Fruit fly (Drosophila melanogaster) whole organism, pupa: ENCODE results near the gene ogre.

Experiments
- CG10348 ChIP-seq: fragments of 200-800 bp; sonication (Bioruptor generic); IDR thresholded peaks from 2 replicates; pipeline ENCODE4 v1.3.6; 2022; ENCODE audit warnings: missing biosample characterization, missing genetic modification characterization
- CG12605 ChIP-seq: fragments of 200-800 bp; sonication (Bioruptor generic); IDR thresholded peaks from 2 replicates; pipeline ENCODE4 v1.3.6; 2022; ENCODE audit warnings: missing biosample characterization, missing genetic modification characterization
- CG13204 ChIP-seq: fragments of 200-800 bp; sonication (Bioruptor generic); optimal IDR thresholded peaks from 2 replicates; lab custom pipeline; 2018; ENCODE audit warnings: missing biosample characterization, mild to moderate bottlenecking, missing genetic modification characterization, moderate library complexity
- CG14655 ChIP-seq: fragments of 200-800 bp; sonication (Bioruptor generic); optimal IDR thresholded peaks from 3 replicates; lab custom pipeline; 2017; ENCODE audit warnings: mild to moderate bottlenecking, missing biosample characterization, missing genetic modification reagents, missing genetic modification characterization
- CG15710 ChIP-seq: fragments of 200-800 bp; sonication (Bioruptor generic); optimal IDR thresholded peaks from 2 replicates; lab custom pipeline; 2018; ENCODE audit warnings: missing biosample characterization, mild to moderate bottlenecking, missing genetic modification characterization, moderate library complexity
- CG17806 ChIP-seq: fragments of 200-800 bp; sonication (Bioruptor generic); optimal IDR thresholded peaks from 2 replicates; lab custom pipeline; 2018; ENCODE audit warnings: missing biosample characterization, mild to moderate bottlenecking, missing genetic modification characterization, moderate library complexity
- CG32121 ChIP-seq: fragments of 200-800 bp; sonication (Bioruptor generic); IDR thresholded peaks from 2 replicates; pipeline ENCODE4 v1.3.6; 2022; ENCODE audit warnings: missing biosample characterization, missing genetic modification characterization
- CG34367 ChIP-seq: fragments of 200-800 bp; sonication (Bioruptor generic); optimal IDR thresholded peaks from 2 replicates; lab custom pipeline; 2018; ENCODE audit warnings: missing biosample characterization, mild to moderate bottlenecking, missing genetic modification characterization
- CG4496 ChIP-seq: fragments of 200-800 bp; sonication (Bioruptor generic); IDR thresholded peaks from 3 replicates; pipeline ENCODE4 v1.3.6; 2022; ENCODE audit warnings: missing biosample characterization, missing genetic modification characterization
- CG8159 ChIP-seq: fragments of 200-800 bp; sonication (Bioruptor generic); optimal IDR thresholded peaks from 3 replicates; lab custom pipeline; 2018; ENCODE audit warnings: missing biosample characterization, mild to moderate bottlenecking, missing genetic modification characterization, moderate library complexity
- CG8301 ChIP-seq: fragments of 200-800 bp; sonication (Bioruptor generic); optimal IDR thresholded peaks from 2 replicates; lab custom pipeline; 2018; ENCODE audit warnings: missing biosample characterization, mild to moderate bottlenecking, missing genetic modification characterization
- CG9948 ChIP-seq: fragments of 200-800 bp; sonication (Bioruptor generic); optimal IDR thresholded peaks from 2 replicates; lab custom pipeline; 2018; ENCODE audit warnings: missing biosample characterization, mild to moderate bottlenecking, missing genetic modification characterization, moderate library complexity
- D1 ChIP-seq: fragments of 200-800 bp; sonication (Bioruptor generic); optimal IDR thresholded peaks from 2 replicates; lab custom pipeline; 2018; ENCODE audit warnings: missing biosample characterization, mild to moderate bottlenecking, missing genetic modification characterization, moderate library complexity
- EcR ChIP-seq: fragments of 200-800 bp; sonication (Bioruptor generic); optimal IDR thresholded peaks from 3 replicates; lab custom pipeline; 2019; ENCODE audit warnings: missing biosample characterization, missing genetic modification characterization, mild to moderate bottlenecking, moderate library complexity, missing genetic modification reagents
- Ets98B ChIP-seq: fragments of 200-800 bp; sonication (Bioruptor generic); IDR thresholded peaks from 2 replicates; pipeline ENCODE4 v1.3.6; 2022; ENCODE audit warnings: missing biosample characterization, missing genetic modification characterization
- Pif1A ChIP-seq: fragments of 200-800 bp; sonication (Bioruptor generic); optimal IDR thresholded peaks from 3 replicates; lab custom pipeline; 2016; ENCODE audit warnings: missing biosample characterization, missing genetic modification characterization
- Pif1B ChIP-seq: fragments of 200-800 bp; sonication (Bioruptor generic); optimal IDR thresholded peaks from 3 replicates; lab custom pipeline; 2016; ENCODE audit warnings: missing biosample characterization, missing genetic modification characterization
- Snoo ChIP-seq: fragments of 200-800 bp; sonication (Bioruptor generic); optimal IDR thresholded peaks from 3 replicates; lab custom pipeline; 2017; ENCODE audit warnings: missing biosample characterization, mild to moderate bottlenecking, missing genetic modification characterization, inconsistent platforms
- fd96Ca ChIP-seq: fragments of 200-800 bp; sonication (Bioruptor generic); IDR thresholded peaks from 3 replicates; pipeline ENCODE4 v1.3.6; 2022; ENCODE audit warnings: missing biosample characterization, missing genetic modification characterization
- gl ChIP-seq: fragments of 200-800 bp; sonication (Bioruptor generic); optimal IDR thresholded peaks from 2 replicates; lab custom pipeline; 2018; ENCODE audit warnings: missing biosample characterization, mild to moderate bottlenecking, missing genetic modification characterization
- rn ChIP-seq: fragments of 200-800 bp; sonication (Bioruptor generic); IDR thresholded peaks from 2 replicates; pipeline ENCODE4 v1.3.6; 2022; ENCODE audit warnings: missing biosample characterization, missing genetic modification characterization

The ogre gene

dm6 chrX:6982054-6982453, 9.1 kb downstream of the ogre start:
- TF ChIP-seq EcR (GFP tag; lab: Kevin White, UChicago) (no peak), Pif1B (GFP tag; lab: Kevin White, UChicago) (no peak), D1 (tag; lab: Kevin White, UChicago) (no peak), CG34367 (tag; lab: Kevin White, UChicago) (peak; percentile 27), fd96Ca (GFP tag; lab: Robert Waterston, UW) (no peak), Ets98B (GFP tag; lab: Robert Waterston, UW) (no peak), CG14655 (peak; percentile 46), CG12605 (no peak), CG10348 (GFP tag; lab: Robert Waterston, UW) (no peak), CG8301 (peak; percentile 21), CG13204 (GFP tag; lab: Kevin White, UChicago) (no peak), CG4496 (GFP tag; lab: Robert Waterston, UW) (no peak), CG32121 (GFP tag; lab: Robert Waterston, UW) (no peak), rn (GFP tag; lab: Robert Waterston, UW) (no peak), CG17806 (tag; lab: Kevin White, UChicago) (peak; percentile 40), gl (tag; lab: Kevin White, UChicago) (no peak), Pif1A (GFP tag; lab: Kevin White, UChicago) (no peak), CG15710 (peak; percentile 18), Snoo (peak; percentile 8), CG8159 (tag; lab: Kevin White, UChicago) (peak; percentile 61), CG9948 (tag; lab: Kevin White, UChicago) (peak; percentile 37)
- TF ChIP-seq, all 21 proteins: peak for 8

dm6 chrX:6981470-6981952, 9.6 kb downstream of the ogre start:
- TF ChIP-seq CG32121 (GFP tag; lab: Robert Waterston, UW) (peak; percentile 50), Snoo (no peak), Pif1B (GFP tag; lab: Kevin White, UChicago) (peak; percentile 51), fd96Ca (GFP tag; lab: Robert Waterston, UW) (0 out of 3 replicates have a peak, but pooled peaks have one; percentile 43), rn (GFP tag; lab: Robert Waterston, UW) (no peak), CG8301 (no peak), CG13204 (GFP tag; lab: Kevin White, UChicago) (peak; percentile 12), Ets98B (GFP tag; lab: Robert Waterston, UW) (peak; percentile 35), gl (tag; lab: Kevin White, UChicago) (no peak), EcR (GFP tag; lab: Kevin White, UChicago) (peak; percentile 24), CG14655 (no peak), CG12605 (peak; percentile 45; the same call in 1 of the 2 replicates), CG10348 (GFP tag; lab: Robert Waterston, UW) (no peak), CG17806 (tag; lab: Kevin White, UChicago) (no peak), CG8159 (tag; lab: Kevin White, UChicago) (no peak), D1 (tag; lab: Kevin White, UChicago) (no peak), CG4496 (GFP tag; lab: Robert Waterston, UW) (no peak; the same call in 2 of the 3 replicates), Pif1A (GFP tag; lab: Kevin White, UChicago) (peak; percentile 29), CG15710 (no peak)

- TF ChIP-seq CG34367 (tag; lab: Kevin White, UChicago) (no peak), Ets98B (GFP tag; lab: Robert Waterston, UW) (no peak), CG32121 (GFP tag; lab: Robert Waterston, UW) (no peak), Pif1A (GFP tag; lab: Kevin White, UChicago) (no peak), CG9948 (tag; lab: Kevin White, UChicago) (no peak), Pif1B (GFP tag; lab: Kevin White, UChicago) (no peak), CG8301 (no peak), fd96Ca (GFP tag; lab: Robert Waterston, UW) (no peak), CG14655 (no peak), CG13204 (GFP tag; lab: Kevin White, UChicago) (no peak)
Measured at dm6 chrX:6976911-6977310, 14.2 kb downstream of the ogre start.

- TF ChIP-seq Pif1A (GFP tag; lab: Kevin White, UChicago) = peak; percentile 28
- peak; percentile 14 for TF ChIP-seq CG14655
- TF ChIP-seq CG34367 (tag; lab: Kevin White, UChicago) = peak; percentile 34
- TF ChIP-seq CG9948 (tag; lab: Kevin White, UChicago) = peak; percentile 37
- peak; percentile 44 for TF ChIP-seq CG15710
- peak; percentile 27; the same call in 1 of the 3 replicates for TF ChIP-seq CG4496 (GFP tag; lab: Robert Waterston, UW)
- TF ChIP-seq gl (tag; lab: Kevin White, UChicago) = no peak
- TF ChIP-seq CG8301 = peak; percentile 8
- TF ChIP-seq CG12605 = no peak
- TF ChIP-seq fd96Ca (GFP tag; lab: Robert Waterston, UW) = 0 out of 3 replicates have a peak, but pooled peaks have one; percentile 47
- TF ChIP-seq Snoo = no peak
- peak; percentile 2 for TF ChIP-seq Pif1B (GFP tag; lab: Kevin White, UChicago)
- peak; percentile 50 for TF ChIP-seq CG17806 (tag; lab: Kevin White, UChicago)
- no peak for TF ChIP-seq D1 (tag; lab: Kevin White, UChicago)
- no peak for TF ChIP-seq rn (GFP tag; lab: Robert Waterston, UW)
- no peak for TF ChIP-seq CG32121 (GFP tag; lab: Robert Waterston, UW)
- TF ChIP-seq CG13204 (GFP tag; lab: Kevin White, UChicago) = no peak
- TF ChIP-seq CG10348 (GFP tag; lab: Robert Waterston, UW) = no peak
- peak; percentile 59 for TF ChIP-seq CG8159 (tag; lab: Kevin White, UChicago)
- TF ChIP-seq Ets98B (GFP tag; lab: Robert Waterston, UW) = peak; percentile 35; the same call in 1 of the 2 replicates
- no peak for TF ChIP-seq EcR (GFP tag; lab: Kevin White, UChicago)
Measured at dm6 chrX:6976364-6976763, 14.8 kb downstream of the ogre start.

dm6 chrX:6974221-6974620, 16.9 kb downstream of the ogre start:
- no peak for TF ChIP-seq CG12605
- no peak for TF ChIP-seq CG8301
- TF ChIP-seq Pif1A (GFP tag; lab: Kevin White, UChicago) = no peak
- TF ChIP-seq CG4496 (GFP tag; lab: Robert Waterston, UW) = no peak
- no peak for TF ChIP-seq Ets98B (GFP tag; lab: Robert Waterston, UW)
- TF ChIP-seq CG34367 (tag; lab: Kevin White, UChicago) = no peak
- no peak for TF ChIP-seq CG15710
- no peak for TF ChIP-seq CG10348 (GFP tag; lab: Robert Waterston, UW)
- no peak for TF ChIP-seq rn (GFP tag; lab: Robert Waterston, UW)
- TF ChIP-seq CG14655 = no peak
- TF ChIP-seq CG32121 (GFP tag; lab: Robert Waterston, UW) = no peak
- no peak for TF ChIP-seq CG8159 (tag; lab: Kevin White, UChicago)
- TF ChIP-seq CG13204 (GFP tag; lab: Kevin White, UChicago) = no peak
- TF ChIP-seq CG17806 (tag; lab: Kevin White, UChicago) = no peak
- no peak for TF ChIP-seq CG9948 (tag; lab: Kevin White, UChicago)
- TF ChIP-seq, all 21 proteins: peak for 0
